Fruit fly (Drosophila melanogaster) whole organism, embryonic: ENCODE results near the gene CG15880.
A peak's percentile ranks its signal among the peaks of the same experiment; 100 is the strongest.

ENCODE experiments used
- CG10209 ChIP-seq: fragments of 200-800 bp; sonication (Bioruptor generic); optimal IDR thresholded peaks from 3 replicates; lab custom pipeline; 2017; ENCODE audit warnings: missing biosample characterization, mild to moderate bottlenecking, missing genetic modification characterization, missing genetic modification reagents
- CG10267 ChIP-seq: fragments of 200-800 bp; sonication (Bioruptor generic); optimal IDR thresholded peaks from 2 replicates; lab custom pipeline; 2018; ENCODE audit warnings: missing biosample characterization, mild to moderate bottlenecking, missing genetic modification characterization, moderate library complexity
- CG10321 ChIP-seq: fragments of 200-800 bp; sonication (Bioruptor generic); IDR thresholded peaks from 2 replicates; pipeline ENCODE4 v1.3.6; 2022; ENCODE audit warnings: missing biosample characterization, missing genetic modification characterization
- CG10565 ChIP-seq: fragments of 200-800 bp; sonication (Bioruptor generic); optimal IDR thresholded peaks from 3 replicates; lab custom pipeline; 2016; ENCODE audit warnings: missing biosample characterization, mild to moderate bottlenecking, missing genetic modification characterization
- CG11085 ChIP-seq: fragments of 200-800 bp; sonication (Bioruptor generic); IDR thresholded peaks from 2 replicates; pipeline ENCODE4 v1.3.6; 2022; ENCODE audit warnings: missing biosample characterization, missing genetic modification characterization
- CG12744 ChIP-seq: fragments of 200-800 bp; sonication (Bioruptor generic); optimal IDR thresholded peaks from 2 replicates; lab custom pipeline; 2016; ENCODE audit warnings: missing biosample characterization, missing genetic modification characterization
- CG14965 ChIP-seq: fragments of 200-800 bp; sonication (Bioruptor generic); optimal IDR thresholded peaks from 2 replicates; lab custom pipeline; 2016; ENCODE audit warnings: missing biosample characterization, missing genetic modification characterization, borderline replicate concordance
- CG15514 ChIP-seq: fragments of 200-800 bp; sonication (Bioruptor generic); optimal IDR thresholded peaks from 3 replicates; lab custom pipeline; 2017; ENCODE audit warnings: missing biosample characterization, missing genetic modification characterization, mild to moderate bottlenecking, moderate library complexity, missing genetic modification reagents
- CG1603 ChIP-seq: fragments of 200-800 bp; sonication (Bioruptor generic); optimal IDR thresholded peaks from 2 replicates; lab custom pipeline; 2019; ENCODE audit warnings: missing biosample characterization, mild to moderate bottlenecking, missing genetic modification characterization, moderate library complexity
- CG17829 ChIP-seq: fragments of 200-800 bp; optimal IDR thresholded peaks from 2 replicates; lab custom pipeline; 2019; ENCODE audit warnings: missing biosample characterization, mild to moderate bottlenecking, missing genetic modification characterization, moderate library complexity
- CG1792 ChIP-seq: fragments of 200-800 bp; sonication (Bioruptor generic); optimal IDR thresholded peaks from 2 replicates; lab custom pipeline; 2016; ENCODE audit warnings: missing biosample characterization, missing genetic modification characterization
- CG18262 ChIP-seq: fragments of 200-800 bp; optimal IDR thresholded peaks from 3 replicates; lab custom pipeline; 2019; ENCODE audit warnings: missing biosample characterization, mild to moderate bottlenecking, missing genetic modification characterization, moderate library complexity
- CG30431 ChIP-seq: fragments of 200-800 bp; sonication (Bioruptor generic); optimal IDR thresholded peaks from 2 replicates; lab custom pipeline; 2017; ENCODE audit warnings: missing biosample characterization, missing genetic modification characterization
- CG32767 ChIP-seq: fragments of 200-800 bp; sonication (Bioruptor generic); IDR thresholded peaks from 2 replicates; pipeline ENCODE4 v1.3.6; 2022; ENCODE audit warnings: missing biosample characterization, missing genetic modification characterization
- CG3281 ChIP-seq: fragments of 200-800 bp; sonication (Bioruptor generic); optimal IDR thresholded peaks from 3 replicates; lab custom pipeline; 2017; ENCODE audit warnings: missing biosample characterization, mild to moderate bottlenecking, missing genetic modification characterization
- CG4617 ChIP-seq: fragments of 200-800 bp; sonication (Bioruptor generic); optimal IDR thresholded peaks from 3 replicates; lab custom pipeline; 2016; ENCODE audit warnings: missing biosample characterization, missing genetic modification characterization, borderline replicate concordance
- CG5953 ChIP-seq: fragments of 200-800 bp; sonication (Bioruptor generic); IDR thresholded peaks from 2 replicates; pipeline ENCODE4 v1.3.6; 2022; ENCODE audit warnings: missing biosample characterization, missing genetic modification characterization
- CG7928 ChIP-seq: fragments of 200-800 bp; sonication (Bioruptor generic); optimal IDR thresholded peaks from 2 replicates; lab custom pipeline; 2017; ENCODE audit warnings: missing biosample characterization, mild to moderate bottlenecking, missing genetic modification characterization
- CG8388 ChIP-seq: fragments of 200-800 bp; sonication (Bioruptor generic); optimal IDR thresholded peaks from 2 replicates; lab custom pipeline; 2019; ENCODE audit warnings: missing biosample characterization, mild to moderate bottlenecking, missing genetic modification characterization, moderate library complexity
- CG9437 ChIP-seq: fragments of 200-800 bp; sonication (Bioruptor generic); optimal IDR thresholded peaks from 2 replicates; lab custom pipeline; 2018; ENCODE audit warnings: missing biosample characterization, mild to moderate bottlenecking, missing genetic modification characterization
- Camta ChIP-seq: fragments of 200-800 bp; sonication (Bioruptor generic); optimal IDR thresholded peaks from 2 replicates; lab custom pipeline; 2016; ENCODE audit warnings: missing biosample characterization, missing genetic modification characterization
- D19A ChIP-seq: fragments of 200-800 bp; optimal IDR thresholded peaks from 3 replicates; lab custom pipeline; 2019; ENCODE audit warnings: missing biosample characterization, mild to moderate bottlenecking, missing genetic modification characterization, moderate library complexity
- Eip74EF ChIP-seq, 2 experiments: fragments of 200-800 bp in 1 of 2; fragments of >200 bp in 1 of 2; sonication (Bioruptor generic) in 1 of 2; optimal IDR thresholded peaks; 2 replicates each; lab custom pipeline; 2017 to 2019; ENCODE audit warnings: missing biosample characterization in 2 of 2, missing genetic modification characterization in 2 of 2, mild to moderate bottlenecking in 1 of 2, moderate library complexity in 1 of 2
- Hr78 ChIP-seq, 2 experiments: fragments of 200-800 bp in 1 of 2; fragments of >200 bp in 1 of 2; sonication (Bioruptor generic) in 1 of 2; optimal IDR thresholded peaks; 2 replicates each; lab custom pipeline; 2017 to 2019; ENCODE audit warnings: missing biosample characterization in 2 of 2, missing genetic modification characterization in 2 of 2, mild to moderate bottlenecking in 1 of 2, moderate library complexity in 1 of 2
- NC2β ChIP-seq: fragments of 200-800 bp; sonication (Bioruptor generic); optimal IDR thresholded peaks from 2 replicates; lab custom pipeline; 2016; ENCODE audit warnings: missing biosample characterization, missing genetic modification characterization
- NK7.1 ChIP-seq: fragments of 200-800 bp; sonication (Bioruptor generic); optimal IDR thresholded peaks from 3 replicates; lab custom pipeline; 2016; ENCODE audit warnings: missing biosample characterization, missing genetic modification characterization
- Nf-YB ChIP-seq: fragments of 200-800 bp; sonication (Bioruptor generic); optimal IDR thresholded peaks from 3 replicates; lab custom pipeline; 2019; ENCODE audit warnings: missing biosample characterization, mild to moderate bottlenecking, missing genetic modification characterization, moderate library complexity
- Sox100B ChIP-seq: fragments of 200-800 bp; sonication (Bioruptor generic); optimal IDR thresholded peaks from 3 replicates; lab custom pipeline; 2018; ENCODE audit warnings: missing biosample characterization, mild to moderate bottlenecking, missing genetic modification characterization
- Xbp1 ChIP-seq: fragments of 200-800 bp; sonication (Bioruptor generic); optimal IDR thresholded peaks from 3 replicates; lab custom pipeline; 2016; ENCODE audit warnings: missing biosample characterization, mild to moderate bottlenecking, missing genetic modification characterization
- Xrp1 ChIP-seq: fragments of 200-800 bp; sonication (Bioruptor generic); IDR thresholded peaks from 2 replicates; pipeline ENCODE4 v1.3.6; 2022; ENCODE audit warnings: missing biosample characterization, missing genetic modification characterization
- az2 ChIP-seq: fragments of 200-800 bp; sonication (Bioruptor generic); optimal IDR thresholded peaks from 3 replicates; lab custom pipeline; 2016; ENCODE audit warnings: missing biosample characterization, missing genetic modification characterization
- cato ChIP-seq: fragments of 200-800 bp; sonication (Bioruptor generic); optimal IDR thresholded peaks from 2 replicates; lab custom pipeline; 2016; ENCODE audit warnings: missing biosample characterization, missing genetic modification characterization, borderline replicate concordance
- chif ChIP-seq, 2 experiments: fragments of 200-800 bp; sonication (Bioruptor generic); optimal IDR thresholded peaks; 3 replicates each; lab custom pipeline; 2016; ENCODE audit warnings: missing biosample characterization in 2 of 2, missing genetic modification characterization in 2 of 2
- emc ChIP-seq: fragments of 200-800 bp; sonication (Bioruptor generic); optimal IDR thresholded peaks from 2 replicates; lab custom pipeline; 2016; ENCODE audit warnings: missing biosample characterization, missing genetic modification characterization
- esg ChIP-seq: fragments of 200-800 bp; sonication (Bioruptor generic); conservative IDR thresholded peaks from 2 replicates; pipeline ENCODE4 v1.3.6; 2022; ENCODE audit warnings: missing biosample characterization, missing genetic modification characterization
- eve ChIP-seq, 2 experiments: fragments of >200 bp; optimal IDR thresholded peaks; 2 replicates each; lab custom pipeline; 2017; ENCODE audit warnings: missing biosample characterization in 2 of 2, missing genetic modification characterization in 2 of 2
- fd64A ChIP-seq: fragments of 200-800 bp; sonication (Bioruptor generic); optimal IDR thresholded peaks from 3 replicates; lab custom pipeline; 2018; ENCODE audit warnings: missing biosample characterization, mild to moderate bottlenecking, missing genetic modification characterization
- jumu ChIP-seq: fragments of 200-800 bp; sonication (Bioruptor generic); optimal IDR thresholded peaks from 3 replicates; lab custom pipeline; 2016; ENCODE audit warnings: missing biosample characterization, missing genetic modification characterization
- nerfin-2 ChIP-seq: fragments of 200-800 bp; sonication (Bioruptor generic); IDR thresholded peaks from 2 replicates; pipeline ENCODE4 v1.3.6; 2022; ENCODE audit warnings: missing biosample characterization, missing genetic modification characterization; ENCODE audit not compliant: partially characterized antibody
- onecut ChIP-seq: fragments of 200-800 bp; sonication (Bioruptor generic); IDR thresholded peaks from 2 replicates; pipeline ENCODE4 v1.3.6; 2022; ENCODE audit warnings: missing biosample characterization, missing genetic modification characterization
- pros ChIP-seq: fragments of 200-800 bp; sonication (Bioruptor generic); optimal IDR thresholded peaks from 3 replicates; lab custom pipeline; 2019; ENCODE audit warnings: missing biosample characterization, mild to moderate bottlenecking, missing genetic modification characterization, moderate library complexity
- row ChIP-seq: fragments of 200-800 bp; sonication (Bioruptor generic); IDR thresholded peaks from 3 replicates; pipeline ENCODE4 v1.3.6; 2022; ENCODE audit warnings: missing biosample characterization, missing genetic modification characterization
- salm ChIP-seq: fragments of 200-800 bp; sonication (Bioruptor generic); optimal IDR thresholded peaks from 2 replicates; lab custom pipeline; 2018; ENCODE audit warnings: missing biosample characterization, mild to moderate bottlenecking, missing genetic modification characterization
- sisA ChIP-seq: fragments of 200-800 bp; sonication (Bioruptor generic); IDR thresholded peaks from 2 replicates; pipeline ENCODE4 v1.3.6; 2022; ENCODE audit warnings: missing biosample characterization, missing genetic modification characterization
- sqz ChIP-seq: fragments of 200-800 bp; sonication (Bioruptor generic); optimal IDR thresholded peaks from 3 replicates; lab custom pipeline; 2018; ENCODE audit warnings: missing biosample characterization, mild to moderate bottlenecking, missing genetic modification characterization
- stc ChIP-seq: fragments of 200-800 bp; sonication (Bioruptor generic); IDR thresholded peaks from 2 replicates; pipeline ENCODE4 v1.3.6; 2022; ENCODE audit warnings: missing biosample characterization, missing genetic modification characterization
- sug ChIP-seq: fragments of 200-800 bp; optimal IDR thresholded peaks from 2 replicates; lab custom pipeline; 2019; ENCODE audit warnings: missing biosample characterization, mild to moderate bottlenecking, missing genetic modification characterization, moderate library complexity
- tio ChIP-seq: fragments of 200-800 bp; sonication (Bioruptor generic); optimal IDR thresholded peaks from 2 replicates; lab custom pipeline; 2017; ENCODE audit warnings: missing biosample characterization, missing genetic modification characterization, inconsistent platforms

Gene CG15880

DNA sequence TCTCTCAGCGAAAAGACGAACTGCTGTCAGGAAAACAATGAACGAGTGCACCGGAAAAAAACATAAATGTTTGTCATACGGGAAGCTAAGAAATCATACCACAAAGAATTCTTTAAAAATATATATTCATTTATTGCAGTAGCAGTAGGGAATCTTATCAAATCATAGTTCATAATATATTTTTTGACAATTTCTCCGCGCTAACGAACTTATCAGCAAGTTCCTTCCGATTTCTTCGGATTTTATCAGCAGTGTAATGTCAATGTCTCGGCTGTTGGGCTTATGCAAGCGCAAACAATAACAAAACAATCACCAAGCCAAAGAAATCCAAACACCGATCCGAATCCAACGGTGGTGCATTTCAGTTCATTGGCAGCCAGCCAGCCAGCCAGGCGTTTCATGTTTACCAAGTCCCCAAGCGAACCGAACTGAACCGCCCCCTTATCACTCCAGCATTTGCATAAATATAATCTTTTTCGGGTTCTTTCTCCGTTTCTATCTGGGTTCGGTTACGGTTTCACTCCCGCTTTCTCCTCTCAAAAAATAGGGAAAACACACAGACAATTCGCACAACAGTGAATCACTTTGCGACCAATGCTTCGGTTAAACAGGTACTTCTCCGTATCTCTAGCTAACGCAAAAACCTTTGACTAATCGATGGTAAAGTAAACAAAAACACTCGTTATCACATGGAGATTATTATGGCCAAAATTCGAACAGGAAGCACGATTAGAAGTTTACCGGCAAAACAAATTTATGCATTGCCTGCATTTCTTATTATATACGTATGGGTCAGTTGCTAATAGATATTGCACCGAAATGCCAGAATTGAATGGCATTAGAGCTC lies 10.0 kb upstream of the CG15880 start:
- TF ChIP-seq esg (GFP tag; lab: Robert Waterston, UW): 0 out of 2 replicates have a peak, but pooled peaks have one; percentile 15
- TF ChIP-seq Camta (GFP tag; lab: Kevin White, UChicago): no peak
- TF ChIP-seq CG11085 (GFP tag; lab: Robert Waterston, UW): no peak
- TF ChIP-seq Xrp1 (GFP tag; lab: Robert Waterston, UW): peak; percentile 60; the same call in 1 of the 2 replicates
- TF ChIP-seq CG3281 (GFP tag; lab: Kevin White, UChicago): no peak
- peak in 1 of 2 experiments; percentile 30 for TF ChIP-seq Eip74EF (GFP tag; optimal IDR thresholded peaks at IDR 0.05; lab: Kevin White, UChicago)
- TF ChIP-seq sqz: no peak
- TF ChIP-seq CG5953 (GFP tag; lab: Robert Waterston, UW): 0 out of 2 replicates have a peak, but pooled peaks have one; percentile 28
- TF ChIP-seq chif (GFP tag; optimal IDR thresholded peaks at IDR 0.05; lab: Kevin White, UChicago): peak; percentile 7 to 34
- peak; percentile 28 for TF ChIP-seq D19A (tag; lab: Kevin White, UChicago)
- no peak for TF ChIP-seq tio (GFP tag; lab: Kevin White, UChicago)
- TF ChIP-seq az2 (GFP tag; lab: Kevin White, UChicago): peak; percentile 45
- TF ChIP-seq nerfin-2 (GFP tag; lab: Robert Waterston, UW): no peak
- peak; percentile 33 for TF ChIP-seq CG10209 (GFP tag; lab: Kevin White, UChicago)
- TF ChIP-seq Sox100B (GFP tag; lab: Kevin White, UChicago): peak; percentile 65
- peak; percentile 60 for TF ChIP-seq sisA (GFP tag; lab: Robert Waterston, UW)
- TF ChIP-seq row (GFP tag; lab: Robert Waterston, UW): peak; percentile 64; the same call in 2 of the 3 replicates
- TF ChIP-seq CG1792 (GFP tag; lab: Kevin White, UChicago): no peak
- TF ChIP-seq CG17829: peak; percentile 11
- peak; percentile 48 for TF ChIP-seq fd64A (GFP tag; lab: Kevin White, UChicago)
- no peak for TF ChIP-seq CG14965 (GFP tag; lab: Kevin White, UChicago)
- peak; percentile 18 for TF ChIP-seq cato (GFP tag; lab: Kevin White, UChicago)
- TF ChIP-seq CG32767 (GFP tag; lab: Robert Waterston, UW): peak; percentile 27; the same call in 1 of the 2 replicates
- TF ChIP-seq CG4617 (GFP tag; lab: Kevin White, UChicago): no peak
- TF ChIP-seq sug (tag; lab: Kevin White, UChicago): peak; percentile 13
- peak; percentile 17 for TF ChIP-seq pros (GFP tag; lab: Kevin White, UChicago)
- no peak for TF ChIP-seq CG10565 (GFP tag; lab: Kevin White, UChicago)
- TF ChIP-seq CG12744 (GFP tag; lab: Kevin White, UChicago): no peak
- TF ChIP-seq NC2β (GFP tag; lab: Kevin White, UChicago): peak; percentile 45
- TF ChIP-seq CG7928 (GFP tag; lab: Kevin White, UChicago): no peak
- peak; percentile 20 for TF ChIP-seq Nf-YB (GFP tag; lab: Kevin White, UChicago)
- TF ChIP-seq emc (GFP tag; lab: Kevin White, UChicago): no peak
- no peak for TF ChIP-seq jumu (GFP tag; lab: Kevin White, UChicago)
- peak; percentile 6 for TF ChIP-seq CG30431 (GFP tag; lab: Kevin White, UChicago)
- peak; percentile 66 for TF ChIP-seq CG18262 (tag; lab: Kevin White, UChicago)
- TF ChIP-seq CG15514 (GFP tag; lab: Kevin White, UChicago): no peak
- peak; percentile 23 for TF ChIP-seq CG8388 (GFP tag; lab: Kevin White, UChicago)
- no peak for TF ChIP-seq CG10321 (GFP tag; lab: Robert Waterston, UW)
- TF ChIP-seq NK7.1 (GFP tag; lab: Kevin White, UChicago): no peak
- TF ChIP-seq CG1603 (tag; lab: Kevin White, UChicago): peak; percentile 72
- peak; percentile 44 for TF ChIP-seq salm
- TF ChIP-seq Xbp1 (GFP tag; lab: Kevin White, UChicago): peak; percentile 60
- peak; percentile 49 for TF ChIP-seq CG10267 (tag; lab: Kevin White, UChicago)
- peak; percentile 29 for TF ChIP-seq CG9437 (GFP tag; lab: Kevin White, UChicago)
- TF ChIP-seq onecut (GFP tag; lab: Robert Waterston, UW): no peak
- TF ChIP-seq eve (GFP tag; optimal IDR thresholded peaks at IDR 0.05; lab: Kevin White, UChicago): no peak
- no peak for TF ChIP-seq stc (GFP tag; lab: Robert Waterston, UW)
- peak in 1 of 2 experiments; percentile 68 for TF ChIP-seq Hr78 (GFP tag; optimal IDR thresholded peaks at IDR 0.05; lab: Kevin White, UChicago)
